Fruit fly (Drosophila melanogaster): ENCODE measurements around the gene Ret.

- TF ChIP-seq psq (optimal IDR thresholded peaks at IDR 0.05): no peak
- TF ChIP-seq Myc (optimal IDR thresholded peaks at IDR 0.05): no peak
- no peak for TF ChIP-seq insv (optimal IDR thresholded peaks at IDR 0.05)
- TF ChIP-seq ttk (optimal IDR thresholded peaks at IDR 0.05): no peak
Measured at dm6 chr2L:21218912-21219246, 20.3 kb upstream of the Ret start.

All from Kc167 (cell line).